Worm (Caenorhabditis elegans) whole organism, mixed stage, embryonic: ENCODE data around the gene pfd-4.

Source experiments
- M03D4.4 ChIP-seq: sonication (generic microtip); optimal IDR thresholded peaks from 2 replicates; lab custom pipeline; 2017; ENCODE audit warnings: mild to moderate bottlenecking, missing genetic modification characterization, missing compliant biosample characterization
- bed-3 ChIP-seq: fragments of 200-800 bp; sonication (Bioruptor generic); optimal IDR thresholded peaks from 3 replicates; lab custom pipeline; 2018; ENCODE audit warnings: mild to moderate bottlenecking, missing genetic modification characterization, moderate library complexity, missing compliant biosample characterization
- blmp-1 ChIP-seq: fragments of 150-350 bp; optimal IDR thresholded peaks from 2 replicates; lab custom pipeline; 2014; ENCODE audit warnings: missing biosample characterization, missing genetic modification characterization
- ceh-39 ChIP-seq: fragments of 150-350 bp; optimal IDR thresholded peaks from 2 replicates; lab custom pipeline; 2014; ENCODE audit warnings: missing biosample characterization, missing genetic modification characterization
- ceh-43 ChIP-seq: fragments of 200-800 bp; sonication (Bioruptor generic); optimal IDR thresholded peaks from 2 replicates; lab custom pipeline; 2018; ENCODE audit warnings: mild to moderate bottlenecking, missing genetic modification characterization, moderate library complexity, missing compliant biosample characterization
- ceh-83 ChIP-seq: fragments of 200-800 bp; sonication (Bioruptor generic); optimal IDR thresholded peaks from 2 replicates; lab custom pipeline; 2018; ENCODE audit warnings: mild to moderate bottlenecking, missing genetic modification characterization, missing compliant biosample characterization
- ces-1 ChIP-seq: fragments of 150-350 bp; optimal IDR thresholded peaks from 2 replicates; lab custom pipeline; 2014; ENCODE audit warnings: missing biosample characterization, missing genetic modification reagents, missing genetic modification characterization
- cnd-1 ChIP-seq: fragments of 200-800 bp; sonication (Bioruptor generic); optimal IDR thresholded peaks from 2 replicates; lab custom pipeline; 2018; ENCODE audit warnings: mild to moderate bottlenecking, missing genetic modification characterization, missing compliant biosample characterization
- drap-1 ChIP-seq: fragments of 200-800 bp; sonication (Bioruptor generic); optimal IDR thresholded peaks from 3 replicates; lab custom pipeline; 2018; ENCODE audit warnings: mild to moderate bottlenecking, missing genetic modification characterization, missing compliant biosample characterization
- elt-1 ChIP-seq: sonication (generic microtip); optimal IDR thresholded peaks from 2 replicates; lab custom pipeline; 2017; ENCODE audit warnings: missing genetic modification characterization, mild to moderate bottlenecking, missing compliant biosample characterization, antibody characterized with exemption, moderate library complexity, borderline replicate concordance; ENCODE audit not compliant: insufficient read depth
- elt-3 ChIP-seq: fragments of 150-350 bp; optimal IDR thresholded peaks from 2 replicates; lab custom pipeline; 2014; ENCODE audit warnings: missing biosample characterization, missing genetic modification characterization
- flh-1 ChIP-seq: fragments of 200-800 bp; sonication (Bioruptor generic); optimal IDR thresholded peaks from 2 replicates; lab custom pipeline; 2018; ENCODE audit warnings: mild to moderate bottlenecking, missing genetic modification characterization, moderate library complexity, missing compliant biosample characterization
- ham-2 ChIP-seq: fragments of 200-800 bp; sonication (Bioruptor generic); optimal IDR thresholded peaks from 2 replicates; lab custom pipeline; 2018; ENCODE audit warnings: mild to moderate bottlenecking, missing genetic modification characterization, missing compliant biosample characterization
- hlh-1 ChIP-seq: fragments of 150-350 bp; optimal IDR thresholded peaks from 2 replicates; lab custom pipeline; 2014; ENCODE audit warnings: missing biosample characterization, missing genetic modification reagents, missing genetic modification characterization
- lin-13 ChIP-seq: fragments of 150-350 bp; optimal IDR thresholded peaks from 2 replicates; lab custom pipeline; 2014; ENCODE audit warnings: missing biosample characterization, missing genetic modification characterization
- lin-32 ChIP-seq: fragments of 200-800 bp; sonication (Bioruptor generic); optimal IDR thresholded peaks from 2 replicates; lab custom pipeline; 2018; ENCODE audit warnings: mild to moderate bottlenecking, missing genetic modification characterization, missing compliant biosample characterization
- lsy-2 ChIP-seq: fragments of 150-350 bp; optimal IDR thresholded peaks from 2 replicates; lab custom pipeline; 2014; ENCODE audit warnings: missing biosample characterization, missing genetic modification characterization
- mab-5 ChIP-seq: fragments of 150-350 bp; optimal IDR thresholded peaks from 2 replicates; lab custom pipeline; 2014; ENCODE audit warnings: missing biosample characterization, missing genetic modification characterization
- mep-1 ChIP-seq: fragments of 150-350 bp; optimal IDR thresholded peaks from 2 replicates; lab custom pipeline; 2017; ENCODE audit warnings: missing biosample characterization, missing genetic modification reagents, missing genetic modification characterization, inconsistent platforms
- mls-2 ChIP-seq: sonication (generic microtip); optimal IDR thresholded peaks from 2 replicates; lab custom pipeline; 2016; ENCODE audit warnings: mild to moderate bottlenecking, missing genetic modification characterization, moderate library complexity, missing compliant biosample characterization
- nhr-12 ChIP-seq: fragments of 150-350 bp; optimal IDR thresholded peaks from 2 replicates; lab custom pipeline; 2014; ENCODE audit warnings: missing biosample characterization, missing genetic modification characterization
- nhr-2 ChIP-seq: fragments of 150-350 bp; optimal IDR thresholded peaks from 2 replicates; lab custom pipeline; 2014; ENCODE audit warnings: missing biosample characterization, missing genetic modification characterization
- nhr-237 ChIP-seq: fragments of 150-350 bp; optimal IDR thresholded peaks from 2 replicates; lab custom pipeline; 2014; ENCODE audit warnings: missing biosample characterization, missing genetic modification characterization
- nhr-28 ChIP-seq: fragments of 150-350 bp; optimal IDR thresholded peaks from 2 replicates; lab custom pipeline; 2014; ENCODE audit warnings: missing biosample characterization, missing genetic modification characterization
- nhr-76 ChIP-seq: sonication (generic microtip); optimal IDR thresholded peaks from 2 replicates; lab custom pipeline; 2017; ENCODE audit warnings: missing biosample characterization, missing genetic modification characterization
- pha-4 ChIP-seq: fragments of 150-350 bp; optimal IDR thresholded peaks from 2 replicates; lab custom pipeline; 2018; ENCODE audit warnings: missing biosample characterization, missing genetic modification reagents, missing genetic modification characterization
- sem-2 ChIP-seq: fragments of 200-800 bp; sonication (Bioruptor generic); optimal IDR thresholded peaks from 2 replicates; lab custom pipeline; 2018; ENCODE audit warnings: mild to moderate bottlenecking, missing genetic modification characterization, missing compliant biosample characterization
- snpc-4 ChIP-seq: fragments of 150-350 bp; optimal IDR thresholded peaks from 2 replicates; lab custom pipeline; 2014; ENCODE audit warnings: missing biosample characterization, missing genetic modification characterization
- sptf-1 ChIP-seq: sonication (generic microtip); optimal IDR thresholded peaks from 2 replicates; lab custom pipeline; 2017; ENCODE audit warnings: mild to moderate bottlenecking, missing genetic modification characterization, moderate library complexity, missing compliant biosample characterization
- tbx-8 ChIP-seq: fragments of 200-800 bp; sonication (Bioruptor generic); optimal IDR thresholded peaks from 2 replicates; lab custom pipeline; 2018; ENCODE audit warnings: mild to moderate bottlenecking, missing genetic modification characterization, moderate library complexity, missing compliant biosample characterization
- unc-120 ChIP-seq: sonication (generic microtip); optimal IDR thresholded peaks from 2 replicates; lab custom pipeline; 2017; ENCODE audit warnings: missing genetic modification characterization, missing compliant biosample characterization; ENCODE audit not compliant: poor library complexity, severe bottlenecking
- zip-8 ChIP-seq: fragments of 150-350 bp; optimal IDR thresholded peaks from 2 replicates; lab custom pipeline; 2014; ENCODE audit warnings: missing biosample characterization, missing genetic modification characterization
- ztf-11 ChIP-seq: fragments of 150-350 bp; optimal IDR thresholded peaks from 2 replicates; lab custom pipeline; 2014; ENCODE audit warnings: missing biosample characterization, missing genetic modification characterization

The pfd-4 gene

ce11 chrIV:11296787-11297186 is 18.2 kb upstream of the pfd-4 start, which contains the start of gene mttu-1:
Gene mttu-1, minus strand, starts transcription at chrIV:11296887.
- TF ChIP-seq sem-2 (GFP tag; lab: Kevin White, UChicago) = no peak
- TF ChIP-seq zip-8 (tag; lab: Kevin White, UChicago) = no peak
- TF ChIP-seq cnd-1 (tag; lab: Kevin White, UChicago) = no peak
- no peak for TF ChIP-seq nhr-2
- TF ChIP-seq drap-1 (GFP tag; lab: Kevin White, UChicago) = no peak
- TF ChIP-seq nhr-12 (tag; lab: Kevin White, UChicago) = no peak
- TF ChIP-seq ceh-83 (GFP tag; lab: Kevin White, UChicago) = no peak
- no peak for TF ChIP-seq ceh-39 (tag; lab: Kevin White, UChicago)
- TF ChIP-seq, all 35 proteins: peak for 0

- TF ChIP-seq cnd-1 (tag; lab: Kevin White, UChicago) = no peak
- peak; percentile 6 for TF ChIP-seq blmp-1 (tag; lab: Kevin White, UChicago)
- TF ChIP-seq ztf-11 (tag; lab: Kevin White, UChicago) = no peak
- peak; percentile 85 for TF ChIP-seq ces-1 (GFP tag; lab: Kevin White, UChicago)
- TF ChIP-seq hlh-1 (tag; lab: Kevin White, UChicago) = no peak
- no peak for TF ChIP-seq elt-3 (tag; lab: Kevin White, UChicago)
- TF ChIP-seq ham-2 (GFP tag; lab: Kevin White, UChicago) = peak; percentile 67
- no peak for TF ChIP-seq sem-2 (GFP tag; lab: Kevin White, UChicago)
- TF ChIP-seq lsy-2 (tag; lab: Kevin White, UChicago) = peak; percentile 11
These were observed 16.6 kb upstream of the pfd-4 start, which contains the start of the genes B0035.15 and dnj-1 for ce11 chrIV:11298154-11299086. Gene B0035.15, minus strand, starts transcription at chrIV:11298252. Gene dnj-1, plus strand, starts transcription at chrIV:11299036.

ce11 chrIV:11304970-11305369 is 10.0 kb upstream of the pfd-4 start:
- TF ChIP-seq mep-1 (tag; lab: Kevin White, UChicago) = no peak
- TF ChIP-seq nhr-12 (tag; lab: Kevin White, UChicago) = no peak
- TF ChIP-seq snpc-4 (tag; lab: Kevin White, UChicago) = no peak
- TF ChIP-seq ceh-43 (GFP tag; lab: Kevin White, UChicago) = no peak
- TF ChIP-seq nhr-2 = no peak
- TF ChIP-seq hlh-1 (tag; lab: Kevin White, UChicago) = no peak
- no peak for TF ChIP-seq ceh-83 (GFP tag; lab: Kevin White, UChicago)
- TF ChIP-seq mls-2 (tag; lab: Kevin White, UChicago) = no peak
- TF ChIP-seq, all 35 proteins: peak for 0

- TF ChIP-seq mab-5 (tag; lab: Kevin White, UChicago) (no peak), hlh-1 (tag; lab: Kevin White, UChicago) (no peak)
These were observed 8.5 kb upstream of the pfd-4 start, which contains the start of gene B0035.13 for ce11 chrIV:11306548-11306947. Gene B0035.13, minus strand, starts transcription at chrIV:11306720.

- TF ChIP-seq ceh-43 (GFP tag; lab: Kevin White, UChicago) = no peak
- no peak for TF ChIP-seq ham-2 (GFP tag; lab: Kevin White, UChicago)
- no peak for TF ChIP-seq bed-3 (GFP tag; lab: Kevin White, UChicago)
- TF ChIP-seq nhr-237 = no peak
These were observed 7.2 kb upstream of the pfd-4 start for ce11 chrIV:11307770-11308169.

ce11 chrIV:11310624-11311023 is 4.4 kb upstream of the pfd-4 start, which contains the start of gene znf-207:
Gene znf-207, plus strand, starts transcription at chrIV:11310972.
- TF ChIP-seq elt-1 (tag; lab: Kevin White, UChicago) (peak; percentile 20), sptf-1 (tag; lab: Kevin White, UChicago) (peak; percentile 76), snpc-4 (tag; lab: Kevin White, UChicago) (no peak), nhr-76 (tag; lab: Kevin White, UChicago) (no peak), hlh-1 (tag; lab: Kevin White, UChicago) (no peak), nhr-12 (tag; lab: Kevin White, UChicago) (no peak), nhr-28 (tag; lab: Kevin White, UChicago) (no peak), ceh-83 (GFP tag; lab: Kevin White, UChicago) (no peak), cnd-1 (tag; lab: Kevin White, UChicago) (peak; percentile 45), flh-1 (peak; percentile 5), lsy-2 (tag; lab: Kevin White, UChicago) (peak; percentile 26), lin-13 (tag; lab: Kevin White, UChicago) (peak; percentile 28), tbx-8 (no peak), drap-1 (GFP tag; lab: Kevin White, UChicago) (peak; percentile 44), nhr-237 (peak; percentile 16), mab-5 (tag; lab: Kevin White, UChicago) (no peak), unc-120 (tag; lab: Kevin White, UChicago) (peak; percentile 45), ztf-11 (tag; lab: Kevin White, UChicago) (peak; percentile 47), zip-8 (tag; lab: Kevin White, UChicago) (no peak), M03D4.4 (peak; percentile 49), ceh-43 (GFP tag; lab: Kevin White, UChicago) (peak; percentile 29), mep-1 (tag; lab: Kevin White, UChicago) (peak; percentile 47), bed-3 (GFP tag; lab: Kevin White, UChicago) (no peak), lin-32 (peak; percentile 9), elt-3 (tag; lab: Kevin White, UChicago) (no peak), ham-2 (GFP tag; lab: Kevin White, UChicago) (no peak), pha-4 (tag; lab: Kevin White, UChicago) (peak; percentile 25), ceh-39 (tag; lab: Kevin White, UChicago) (no peak), mls-2 (tag; lab: Kevin White, UChicago) (peak; percentile 48)
